Worm (Caenorhabditis elegans) whole organism, mixed stage, embryonic: ENCODE measurements around the gene W09G10.9.

ENCODE experiments used
- M03D4.4 ChIP-seq: sonication (generic microtip); optimal IDR thresholded peaks from 2 replicates; lab custom pipeline; 2017; ENCODE audit warnings: mild to moderate bottlenecking, missing genetic modification characterization, missing compliant biosample characterization
- bed-3 ChIP-seq: fragments of 200-800 bp; sonication (Bioruptor generic); optimal IDR thresholded peaks from 3 replicates; lab custom pipeline; 2018; ENCODE audit warnings: mild to moderate bottlenecking, missing genetic modification characterization, moderate library complexity, missing compliant biosample characterization
- flh-1 ChIP-seq: fragments of 200-800 bp; sonication (Bioruptor generic); optimal IDR thresholded peaks from 2 replicates; lab custom pipeline; 2018; ENCODE audit warnings: mild to moderate bottlenecking, missing genetic modification characterization, moderate library complexity, missing compliant biosample characterization
- lin-32 ChIP-seq: fragments of 200-800 bp; sonication (Bioruptor generic); optimal IDR thresholded peaks from 2 replicates; lab custom pipeline; 2018; ENCODE audit warnings: mild to moderate bottlenecking, missing genetic modification characterization, missing compliant biosample characterization
- mab-5 ChIP-seq: fragments of 150-350 bp; optimal IDR thresholded peaks from 2 replicates; lab custom pipeline; 2014; ENCODE audit warnings: missing biosample characterization, missing genetic modification characterization
- pha-4 ChIP-seq: fragments of 150-350 bp; optimal IDR thresholded peaks from 2 replicates; lab custom pipeline; 2018; ENCODE audit warnings: missing biosample characterization, missing genetic modification reagents, missing genetic modification characterization
- snpc-4 ChIP-seq: fragments of 150-350 bp; optimal IDR thresholded peaks from 2 replicates; lab custom pipeline; 2014; ENCODE audit warnings: missing biosample characterization, missing genetic modification characterization
- unc-39 ChIP-seq: fragments of 150-350 bp; optimal IDR thresholded peaks from 2 replicates; lab custom pipeline; 2014; ENCODE audit warnings: missing biosample characterization, missing genetic modification characterization
- zip-8 ChIP-seq: fragments of 150-350 bp; optimal IDR thresholded peaks from 2 replicates; lab custom pipeline; 2014; ENCODE audit warnings: missing biosample characterization, missing genetic modification characterization

- TF ChIP-seq unc-39 (tag; lab: Kevin White, UChicago) (no peak), pha-4 (tag; lab: Kevin White, UChicago) (no peak), mab-5 (tag; lab: Kevin White, UChicago) (no peak), snpc-4 (no peak), bed-3 (GFP tag; lab: Kevin White, UChicago) (no peak), flh-1 (no peak), zip-8 (tag; lab: Kevin White, UChicago) (no peak), M03D4.4 (tag; lab: Kevin White, UChicago) (no peak), lin-32 (GFP tag; lab: Kevin White, UChicago) (no peak)
Observed at ce11 chrII:3527460-3527859, 5.9 kb downstream of the W09G10.9 start.
